Worm (Caenorhabditis elegans): ENCODE measurements around the gene tra-2.

DNA sequence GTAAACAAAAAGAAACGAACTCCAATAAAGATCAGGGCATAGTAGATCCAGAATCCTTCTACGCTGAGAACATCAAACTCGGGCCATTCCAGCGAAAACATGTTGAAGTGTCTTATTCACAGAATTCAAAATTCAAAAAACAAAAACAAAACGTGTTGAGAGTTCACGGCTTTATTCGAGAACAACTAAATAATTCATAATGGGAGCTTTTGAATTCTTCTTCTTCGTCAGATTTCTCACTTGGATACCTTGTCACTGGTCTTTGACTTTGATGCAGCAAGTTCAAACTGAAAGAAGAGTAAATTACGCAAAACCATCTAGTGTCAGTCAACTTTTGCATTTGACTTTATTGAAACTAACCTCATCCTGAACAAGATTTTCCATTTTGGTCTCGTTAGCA is 47.8 kb downstream of the tra-2 start, which contains the start of gene B0252.11:
- TF ChIP-seq klf-2 (GFP tag; conservative IDR thresholded peaks at IDR 0.05) = no peak
- no peak for TF ChIP-seq ref-1 (GFP tag; conservative IDR thresholded peaks at IDR 0.05)
- TF ChIP-seq ztf-23 (GFP tag; IDR thresholded peaks at IDR 0.05) = no peak
- no peak for TF ChIP-seq flt-1 (GFP tag; IDR thresholded peaks at IDR 0.05)
- TF ChIP-seq T22C8.4 (GFP tag; IDR thresholded peaks at IDR 0.05) = no peak
- no peak for TF ChIP-seq ztf-29 (GFP tag; IDR thresholded peaks at IDR 0.05)
- TF ChIP-seq tab-1 (GFP tag; IDR thresholded peaks at IDR 0.05) = no peak
- TF ChIP-seq med-1 (GFP tag; optimal IDR thresholded peaks at IDR 0.05; ENCODE audit: insufficient read depth) = no peak
- no peak for TF ChIP-seq cog-1 (tag; optimal IDR thresholded peaks at IDR 0.05)
